Fruit fly (Drosophila melanogaster): Measurements from ENCODE around the gene CG14852.

The CG14852 gene

DNA sequence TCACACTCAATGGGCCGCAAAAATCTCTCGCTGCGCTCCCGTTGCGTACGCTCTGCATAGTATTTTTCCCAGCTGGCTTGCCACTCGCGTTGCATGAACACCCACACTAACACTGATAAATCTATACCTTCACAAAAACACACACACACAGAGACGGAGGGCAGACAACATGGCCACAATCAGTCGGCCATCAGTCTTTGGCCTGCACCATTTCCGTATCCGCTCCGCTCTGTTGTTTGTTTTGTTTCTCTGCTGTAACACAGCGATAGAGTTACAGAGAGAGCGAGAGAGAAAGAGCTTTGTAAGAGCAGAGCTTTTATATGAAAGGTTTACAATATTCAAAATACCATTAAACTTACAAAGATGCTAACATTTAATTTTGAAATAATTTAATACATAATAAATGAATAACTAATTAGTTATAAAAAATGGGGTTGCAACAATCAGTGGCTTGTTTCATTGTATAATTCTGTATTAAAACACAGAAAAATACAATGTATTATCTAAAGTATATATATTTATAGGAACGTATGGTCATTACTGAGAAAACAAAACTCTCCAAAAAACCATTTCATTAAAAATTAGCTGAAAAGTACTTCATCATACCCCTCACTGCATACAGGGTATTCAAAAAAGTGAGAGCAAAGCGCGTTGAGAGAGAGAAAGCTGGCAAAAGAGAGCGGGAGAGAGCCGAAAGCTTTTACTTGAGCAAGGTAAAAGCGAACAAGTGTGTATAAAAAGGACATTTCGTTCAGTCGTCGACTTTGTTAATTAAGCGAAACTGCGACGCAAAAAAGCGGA is 43.4 kb downstream of the CG14852 start, which contains the start of gene CG14853 (continued):
- TF ChIP-seq sima (GFP tag; optimal IDR thresholded peaks at IDR 0.05) (no peak), pros (GFP tag; optimal IDR thresholded peaks at IDR 0.05) (no peak), CG30431 (GFP tag; optimal IDR thresholded peaks at IDR 0.05) (peak; percentile 56), CG10543 (GFP tag; optimal IDR thresholded peaks at IDR 0.05) (peak; percentile 40), CG7963 (GFP tag; IDR thresholded peaks at IDR 0.05; ENCODE audit: partially characterized antibody) (no peak), CG6791 (GFP tag; IDR thresholded peaks at IDR 0.05; ENCODE audit: partially characterized antibody) (no peak), ro (GFP tag; IDR thresholded peaks at IDR 0.05) (peak; percentile 68), mld (GFP tag; IDR thresholded peaks at IDR 0.05; ENCODE audit: partially characterized antibody) (no peak), HHEX (GFP tag; optimal IDR thresholded peaks at IDR 0.05) (peak; percentile 57), CG3407 (GFP tag; optimal IDR thresholded peaks at IDR 0.05) (peak; percentile 36), CG1832 (GFP tag; optimal IDR thresholded peaks at IDR 0.05) (no peak), pb (GFP tag; optimal IDR thresholded peaks at IDR 0.05) (peak; percentile 40), CG13624 (GFP tag; optimal IDR thresholded peaks at IDR 0.05) (no peak), jigr1 (GFP tag; IDR thresholded peaks at IDR 0.05) (no peak), CHES-1-like (GFP tag; optimal IDR thresholded peaks at IDR 0.05) (peak; percentile 3), CG43689 (GFP tag; IDR thresholded peaks at IDR 0.05) (peak; percentile 58), CG13287 (GFP tag; IDR thresholded peaks at IDR 0.05; ENCODE audit: partially characterized antibody) (no peak), CG8359 (GFP tag; optimal IDR thresholded peaks at IDR 0.05; ENCODE audit: borderline replicate concordance) (peak; percentile 32), CG31365 (tag; optimal IDR thresholded peaks at IDR 0.05) (peak; percentile 66), Fer2 (tag; optimal IDR thresholded peaks at IDR 0.05) (peak; percentile 25), Sox100B (GFP tag; optimal IDR thresholded peaks at IDR 0.05) (peak; percentile 75), Ptx1 (GFP tag; IDR thresholded peaks at IDR 0.05) (peak; percentile 76), Meics (GFP tag; optimal IDR thresholded peaks at IDR 0.05) (peak; percentile 77), repo (GFP tag; optimal IDR thresholded peaks at IDR 0.05) (no peak), H15 (GFP tag; IDR thresholded peaks at IDR 0.05) (peak; percentile 56), sens (GFP tag) (peak; percentile 86), Lim3 (GFP tag; IDR thresholded peaks at IDR 0.05) (no peak), wek (GFP tag; optimal IDR thresholded peaks at IDR 0.05) (peak; percentile 82), hb (GFP tag; IDR thresholded peaks at IDR 0.05; ENCODE audit: partially characterized antibody) (no peak)

All from whole organism, embryonic.